Fruit fly (Drosophila melanogaster) whole organism, prepupa: ENCODE results near the gene Jhbp13.

Experiments used
- Blimp-1 ChIP-seq: fragments of 200-800 bp; sonication (Bioruptor generic); optimal IDR thresholded peaks from 3 replicates; lab custom pipeline; 2017; ENCODE audit warnings: missing biosample characterization, missing genetic modification characterization, mild to moderate bottlenecking, moderate library complexity, missing genetic modification reagents
- CG10631 ChIP-seq: fragments of 200-800 bp; sonication (Bioruptor generic); optimal IDR thresholded peaks from 2 replicates; lab custom pipeline; 2016; ENCODE audit warnings: missing biosample characterization, missing genetic modification characterization
- CG10669 ChIP-seq: fragments of 200-800 bp; sonication (Bioruptor generic); optimal IDR thresholded peaks from 3 replicates; lab custom pipeline; 2018; ENCODE audit warnings: missing biosample characterization, mild to moderate bottlenecking, missing genetic modification characterization, moderate library complexity
- CG11294 ChIP-seq: fragments of 200-800 bp; sonication (Bioruptor generic); IDR thresholded peaks from 2 replicates; pipeline ENCODE4 v1.3.6; 2022; ENCODE audit warnings: missing biosample characterization, missing genetic modification characterization
- CG11762 ChIP-seq: fragments of 200-800 bp; sonication (Bioruptor generic); optimal IDR thresholded peaks from 3 replicates; lab custom pipeline; 2016; ENCODE audit warnings: missing biosample characterization, missing genetic modification characterization; ENCODE audit not compliant: insufficient read depth
- CG11902 ChIP-seq: fragments of 200-800 bp; sonication (Bioruptor generic); optimal IDR thresholded peaks from 3 replicates; lab custom pipeline; 2016; ENCODE audit warnings: missing biosample characterization, missing genetic modification characterization
- CG15336 ChIP-seq: fragments of 200-800 bp; sonication (Bioruptor generic); IDR thresholded peaks from 2 replicates; pipeline ENCODE4 v1.3.6; 2022; ENCODE audit warnings: missing biosample characterization, missing genetic modification characterization
- CG1621 ChIP-seq: fragments of 200-800 bp; sonication (Bioruptor generic); optimal IDR thresholded peaks from 3 replicates; lab custom pipeline; 2018; ENCODE audit warnings: missing biosample characterization, mild to moderate bottlenecking, missing genetic modification characterization
- CG16779 ChIP-seq: fragments of 200-800 bp; sonication (Bioruptor generic); optimal IDR thresholded peaks from 3 replicates; lab custom pipeline; 2017; ENCODE audit warnings: missing biosample characterization, mild to moderate bottlenecking, missing genetic modification characterization
- CG3032 ChIP-seq: fragments of 200-800 bp; optimal IDR thresholded peaks from 2 replicates; lab custom pipeline; 2019; ENCODE audit warnings: missing biosample characterization, mild to moderate bottlenecking, missing genetic modification characterization, moderate library complexity
- CG32006 ChIP-seq: fragments of 200-800 bp; sonication (Bioruptor generic); optimal IDR thresholded peaks from 3 replicates; lab custom pipeline; 2017; ENCODE audit warnings: missing biosample characterization, mild to moderate bottlenecking, missing genetic modification characterization
- CG3919 ChIP-seq: fragments of 200-800 bp; sonication (Bioruptor generic); optimal IDR thresholded peaks from 3 replicates; lab custom pipeline; 2016; ENCODE audit warnings: missing biosample characterization, missing genetic modification characterization
- CG6163 ChIP-seq: fragments of 200-800 bp; sonication (Bioruptor generic); IDR thresholded peaks from 3 replicates; pipeline ENCODE4 v1.3.6; 2022; ENCODE audit warnings: missing biosample characterization, missing genetic modification characterization
- CG6276 ChIP-seq: fragments of 200-800 bp; sonication (Bioruptor generic); optimal IDR thresholded peaks from 2 replicates; lab custom pipeline; 2017; ENCODE audit warnings: missing biosample characterization, mild to moderate bottlenecking, missing genetic modification characterization
- CG6792 ChIP-seq: fragments of 200-800 bp; sonication (Bioruptor generic); optimal IDR thresholded peaks from 3 replicates; lab custom pipeline; 2016; ENCODE audit warnings: missing biosample characterization, missing genetic modification characterization
- CG6808 ChIP-seq: fragments of 200-800 bp; sonication (Bioruptor generic); optimal IDR thresholded peaks from 3 replicates; lab custom pipeline; 2017; ENCODE audit warnings: missing biosample characterization, missing genetic modification characterization, mild to moderate bottlenecking, moderate library complexity, missing genetic modification reagents
- CG6854 ChIP-seq: fragments of 200-800 bp; sonication (Bioruptor generic); optimal IDR thresholded peaks from 2 replicates; lab custom pipeline; 2017; ENCODE audit warnings: missing biosample characterization, mild to moderate bottlenecking, missing genetic modification characterization
- CG8119 ChIP-seq: fragments of 200-800 bp; sonication (Bioruptor generic); IDR thresholded peaks from 3 replicates; pipeline ENCODE4 v1.3.6; 2022; ENCODE audit warnings: missing biosample characterization, missing genetic modification characterization
- CG8319 ChIP-seq: fragments of 200-800 bp; sonication (Bioruptor generic); optimal IDR thresholded peaks from 3 replicates; lab custom pipeline; 2016; ENCODE audit warnings: missing biosample characterization, missing genetic modification characterization
- CG8632 ChIP-seq: fragments of 200-800 bp; sonication (Bioruptor generic); optimal IDR thresholded peaks from 3 replicates; lab custom pipeline; 2016; ENCODE audit warnings: missing biosample characterization, missing genetic modification characterization
- CG9139 ChIP-seq: fragments of 200-800 bp; sonication (Bioruptor generic); optimal IDR thresholded peaks from 3 replicates; lab custom pipeline; 2017; ENCODE audit warnings: missing biosample characterization, mild to moderate bottlenecking, missing genetic modification characterization
- Eip78C ChIP-seq: fragments of 200-800 bp; sonication (Bioruptor generic); peaks from one replicate; lab custom pipeline; 2016; ENCODE audit warnings: missing biosample characterization, missing genetic modification characterization
- Eip93F ChIP-seq: fragments of 200-800 bp; sonication (Bioruptor generic); optimal IDR thresholded peaks from 2 replicates; lab custom pipeline; 2016; ENCODE audit warnings: missing biosample characterization, mild to moderate bottlenecking, missing genetic modification characterization
- Ets96B ChIP-seq: fragments of 200-800 bp; optimal IDR thresholded peaks from 2 replicates; lab custom pipeline; 2019; ENCODE audit warnings: missing biosample characterization, mild to moderate bottlenecking, missing genetic modification characterization, moderate library complexity
- Hr4 ChIP-seq: fragments of 200-800 bp; sonication (Bioruptor generic); optimal IDR thresholded peaks from 3 replicates; lab custom pipeline; 2016; ENCODE audit warnings: missing biosample characterization, missing genetic modification characterization
- Lpt ChIP-seq: fragments of 200-800 bp; sonication (Bioruptor generic); optimal IDR thresholded peaks from 3 replicates; lab custom pipeline; 2016; ENCODE audit warnings: missing biosample characterization, missing genetic modification characterization
- Met ChIP-seq: fragments of 200-800 bp; sonication (Bioruptor generic); optimal IDR thresholded peaks from 3 replicates; lab custom pipeline; 2016; ENCODE audit warnings: missing biosample characterization, missing genetic modification characterization
- OdsH ChIP-seq: fragments of 200-800 bp; sonication (Bioruptor generic); optimal IDR thresholded peaks from 3 replicates; lab custom pipeline; 2016; ENCODE audit warnings: missing biosample characterization, missing genetic modification characterization
- Smox ChIP-seq: fragments of 200-800 bp; sonication (Bioruptor generic); optimal IDR thresholded peaks from 3 replicates; lab custom pipeline; 2016; ENCODE audit warnings: missing biosample characterization, missing genetic modification characterization
- Sox102F ChIP-seq: fragments of 200-800 bp; sonication (Bioruptor generic); optimal IDR thresholded peaks from 2 replicates; lab custom pipeline; 2016; ENCODE audit warnings: missing biosample characterization, mild to moderate bottlenecking, missing genetic modification characterization
- Sox14 ChIP-seq: fragments of 200-800 bp; sonication (Bioruptor generic); optimal IDR thresholded peaks from 3 replicates; lab custom pipeline; 2016; ENCODE audit warnings: missing biosample characterization, missing genetic modification characterization
- Sox15 ChIP-seq: fragments of 200-800 bp; sonication (Bioruptor generic); optimal IDR thresholded peaks from 3 replicates; lab custom pipeline; 2016; ENCODE audit warnings: missing biosample characterization, missing genetic modification characterization
- achi ChIP-seq: fragments of 200-800 bp; sonication (Bioruptor generic); optimal IDR thresholded peaks from 3 replicates; lab custom pipeline; 2016; ENCODE audit warnings: missing biosample characterization, missing genetic modification characterization
- acj6 ChIP-seq: fragments of 200-800 bp; sonication (Bioruptor generic); optimal IDR thresholded peaks from 3 replicates; lab custom pipeline; 2016; ENCODE audit warnings: missing biosample characterization, missing genetic modification characterization
- cyc ChIP-seq: fragments of 200-800 bp; sonication (Bioruptor generic); optimal IDR thresholded peaks from 3 replicates; lab custom pipeline; 2016; ENCODE audit warnings: missing biosample characterization, missing genetic modification characterization
- dsx ChIP-seq: fragments of 200-800 bp; optimal IDR thresholded peaks from 3 replicates; lab custom pipeline; 2019; ENCODE audit warnings: missing biosample characterization, mild to moderate bottlenecking, missing genetic modification characterization, moderate library complexity; ENCODE audit not compliant: poor library complexity, severe bottlenecking
- eg ChIP-seq: fragments of 200-800 bp; sonication (Bioruptor generic); IDR thresholded peaks from 3 replicates; pipeline ENCODE4 v1.3.6; 2022; ENCODE audit warnings: missing biosample characterization, missing genetic modification characterization
- esn ChIP-seq: fragments of 200-800 bp; sonication (Bioruptor generic); optimal IDR thresholded peaks from 2 replicates; lab custom pipeline; 2016; ENCODE audit warnings: missing biosample characterization, mild to moderate bottlenecking, missing genetic modification characterization, moderate library complexity
- fd59A ChIP-seq: fragments of 200-800 bp; sonication (Bioruptor generic); optimal IDR thresholded peaks from 2 replicates; lab custom pipeline; 2017; ENCODE audit warnings: missing biosample characterization, mild to moderate bottlenecking, missing genetic modification characterization, missing genetic modification reagents
- fkh ChIP-seq: fragments of 200-800 bp; sonication (Bioruptor generic); optimal IDR thresholded peaks from 3 replicates; lab custom pipeline; 2017; ENCODE audit warnings: missing biosample characterization, mild to moderate bottlenecking, missing genetic modification characterization, moderate library complexity
- lz ChIP-seq: fragments of 200-800 bp; sonication (Bioruptor generic); optimal IDR thresholded peaks from 3 replicates; lab custom pipeline; 2016; ENCODE audit warnings: missing biosample characterization, missing genetic modification characterization
- net ChIP-seq: fragments of 200-800 bp; sonication (Bioruptor generic); optimal IDR thresholded peaks from 3 replicates; lab custom pipeline; 2016; ENCODE audit warnings: missing biosample characterization, missing genetic modification characterization
- pdm3 ChIP-seq: fragments of 200-800 bp; sonication (Bioruptor generic); optimal IDR thresholded peaks from 3 replicates; lab custom pipeline; 2016; ENCODE audit warnings: missing biosample characterization, missing genetic modification characterization
- salr ChIP-seq, 2 experiments: fragments of 200-800 bp; sonication (Bioruptor generic); optimal IDR thresholded peaks; 3 replicates each; lab custom pipeline; 2016 to 2018; ENCODE audit warnings: missing biosample characterization in 2 of 2, missing genetic modification characterization in 2 of 2, mild to moderate bottlenecking in 1 of 2
- ss ChIP-seq, 2 experiments: fragments of 200-800 bp; sonication (Bioruptor generic); optimal IDR thresholded peaks; 2 replicates in 1 of 2; 3 replicates in 1 of 2; lab custom pipeline; 2017 to 2018; ENCODE audit warnings: mild to moderate bottlenecking in 2 of 2, missing biosample characterization in 2 of 2, missing genetic modification characterization in 2 of 2, moderate library complexity in 1 of 2
- svp ChIP-seq: fragments of 200-800 bp; sonication (Bioruptor generic); peaks from one replicate; lab custom pipeline; 2016; ENCODE audit warnings: missing biosample characterization, missing genetic modification characterization
- topi ChIP-seq: fragments of 200-800 bp; sonication (Bioruptor generic); optimal IDR thresholded peaks from 3 replicates; lab custom pipeline; 2016; ENCODE audit warnings: missing biosample characterization, missing genetic modification characterization
- vri ChIP-seq: fragments of 200-800 bp; sonication (Bioruptor generic); optimal IDR thresholded peaks from 3 replicates; lab custom pipeline; 2016; ENCODE audit warnings: missing biosample characterization, mild to moderate bottlenecking, missing genetic modification characterization

Jhbp13 gene

DNA sequence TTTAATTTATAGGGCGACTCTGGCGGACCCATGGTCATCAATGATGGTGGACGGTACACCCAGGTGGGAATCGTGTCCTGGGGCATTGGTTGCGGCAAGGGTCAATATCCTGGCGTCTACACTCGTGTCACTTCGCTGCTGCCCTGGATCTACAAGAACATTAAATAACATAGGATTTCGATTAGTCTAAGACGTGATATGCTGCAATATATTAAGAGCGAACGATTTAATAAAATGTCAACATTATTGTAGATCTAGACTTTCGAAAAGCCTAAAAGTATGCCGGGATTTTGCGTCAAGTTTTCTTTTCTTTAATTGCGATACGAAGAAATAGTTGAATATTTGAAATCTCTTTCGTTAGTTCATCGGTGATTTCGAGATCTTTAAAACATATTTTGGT, 17.4 kb downstream of the Jhbp13 start, which contains the start of gene Naa20B:
Gene Naa20B, plus strand, starts transcription at position 301 of the 400 bp plus-strand sequence.
- no peak for TF ChIP-seq vri
- TF ChIP-seq CG6792 (GFP tag; lab: Kevin White, UChicago) = no peak
- no peak for TF ChIP-seq CG8632 (GFP tag; lab: Kevin White, UChicago)
- TF ChIP-seq acj6 = no peak
- TF ChIP-seq CG10669 (GFP tag; lab: Kevin White, UChicago) = no peak
- TF ChIP-seq pdm3 (GFP tag; lab: Kevin White, UChicago) = no peak
- TF ChIP-seq achi (GFP tag; lab: Kevin White, UChicago) = no peak
- TF ChIP-seq topi (GFP tag; lab: Kevin White, UChicago) = no peak
- TF ChIP-seq CG32006 (GFP tag; lab: Kevin White, UChicago) = no peak
- no peak for TF ChIP-seq Sox14 (GFP tag; lab: Kevin White, UChicago)
- TF ChIP-seq CG6163 (GFP tag; lab: Robert Waterston, UW) = no peak
- TF ChIP-seq svp = no peak
- no peak for TF ChIP-seq CG11294 (GFP tag; lab: Robert Waterston, UW)
- TF ChIP-seq cyc = no peak
- no peak for TF ChIP-seq salr (GFP tag; optimal IDR thresholded peaks at IDR 0.05; lab: Kevin White, UChicago)
- TF ChIP-seq esn = no peak
- TF ChIP-seq net (GFP tag; lab: Kevin White, UChicago) = no peak
- TF ChIP-seq CG3919 = no peak
- TF ChIP-seq, all 60 proteins: peak for 0

DNA sequence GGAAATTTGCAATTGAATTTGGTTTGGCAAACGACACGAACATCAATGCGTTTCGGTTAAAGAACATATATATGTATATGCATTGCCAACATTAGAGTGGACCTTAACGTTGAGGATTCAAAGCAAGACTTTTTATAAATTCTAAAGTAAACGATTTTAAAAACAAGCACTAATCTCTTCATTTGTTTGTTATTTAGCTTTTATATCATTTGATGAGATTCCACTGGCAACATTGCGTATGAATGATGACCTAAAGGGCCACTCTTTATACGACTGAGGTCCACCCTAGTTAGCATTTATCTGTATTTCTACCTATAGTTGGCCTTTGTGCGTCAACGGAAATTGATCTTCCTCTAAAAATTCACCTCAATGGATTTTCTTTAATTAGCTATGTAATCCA, 18.9 kb downstream of the Jhbp13 start:
- TF ChIP-seq fd59A (GFP tag; lab: Kevin White, UChicago) (no peak), fkh (GFP tag; lab: Kevin White, UChicago) (no peak), esn (no peak), Eip93F (GFP tag; lab: Kevin White, UChicago) (no peak), CG8319 (GFP tag; lab: Kevin White, UChicago) (no peak), CG32006 (GFP tag; lab: Kevin White, UChicago) (peak; percentile 24), CG3919 (peak; percentile 42), Lpt (peak; percentile 18), CG10631 (peak; percentile 21), CG1621 (tag; lab: Kevin White, UChicago) (no peak), topi (GFP tag; lab: Kevin White, UChicago) (no peak), CG8119 (GFP tag; lab: Robert Waterston, UW) (peak; percentile 60; the same call in 2 of the 3 replicates), CG6854 (GFP tag; lab: Kevin White, UChicago) (no peak), Ets96B (tag; lab: Kevin White, UChicago) (no peak), CG6808 (no peak), dsx (GFP tag; lab: Kevin White, UChicago) (no peak), ss (GFP tag; optimal IDR thresholded peaks at IDR 0.05; lab: Kevin White, UChicago) (no peak), lz (no peak), achi (GFP tag; lab: Kevin White, UChicago) (peak; percentile 48), Sox15 (GFP tag; lab: Kevin White, UChicago) (no peak), net (GFP tag; lab: Kevin White, UChicago) (peak; percentile 22), CG15336 (GFP tag; lab: Robert Waterston, UW) (peak; percentile 66), CG9139 (no peak), CG3032 (tag; lab: Kevin White, UChicago) (no peak), Smox (GFP tag; lab: Kevin White, UChicago) (no peak), eg (GFP tag; lab: Robert Waterston, UW) (no peak; the same call in 2 of the 3 replicates), Eip78C (GFP tag; lab: Kevin White, UChicago) (peak; percentile 82), CG11762 (GFP tag; lab: Kevin White, UChicago) (no peak), cyc (no peak), CG6276 (GFP tag; lab: Kevin White, UChicago) (peak; percentile 52), Blimp-1 (GFP tag; lab: Kevin White, UChicago) (no peak), CG11902 (GFP tag; lab: Kevin White, UChicago) (no peak), CG16779 (tag; lab: Kevin White, UChicago) (no peak), OdsH (GFP tag; lab: Kevin White, UChicago) (peak; percentile 35), Sox102F (GFP tag; lab: Kevin White, UChicago) (no peak), vri (no peak), Hr4 (peak; percentile 29), Met (GFP tag; lab: Kevin White, UChicago) (peak; percentile 18), pdm3 (GFP tag; lab: Kevin White, UChicago) (peak; percentile 32), Sox14 (GFP tag; lab: Kevin White, UChicago) (no peak), CG6163 (GFP tag; lab: Robert Waterston, UW) (peak; percentile 53; the same call in 1 of the 3 replicates)
